Fruit fly (Drosophila melanogaster) whole organism, embryonic: Measurements from ENCODE around the gene CG11951.

ENCODE experiments used
- Bgb ChIP-seq: fragments of 200-800 bp; sonication (Bioruptor generic); IDR thresholded peaks from 2 replicates; pipeline ENCODE4 v1.3.6; 2022; ENCODE audit warnings: missing biosample characterization, missing genetic modification characterization; ENCODE audit not compliant: partially characterized antibody
- Bteb2 ChIP-seq: fragments of 200-800 bp; sonication (Bioruptor generic); optimal IDR thresholded peaks from 2 replicates; lab custom pipeline; 2016; ENCODE audit warnings: missing biosample characterization, missing genetic modification characterization
- CG10147 ChIP-seq: fragments of 200-800 bp; sonication (Bioruptor generic); optimal IDR thresholded peaks from 2 replicates; lab custom pipeline; 2019; ENCODE audit warnings: missing biosample characterization, mild to moderate bottlenecking, missing genetic modification characterization, moderate library complexity
- CG10209 ChIP-seq: fragments of 200-800 bp; sonication (Bioruptor generic); optimal IDR thresholded peaks from 3 replicates; lab custom pipeline; 2017; ENCODE audit warnings: missing biosample characterization, mild to moderate bottlenecking, missing genetic modification characterization, missing genetic modification reagents
- CG1024 ChIP-seq: fragments of 200-800 bp; sonication (Bioruptor generic); IDR thresholded peaks from 2 replicates; pipeline ENCODE4 v1.3.6; 2022; ENCODE audit warnings: missing biosample characterization, missing genetic modification characterization
- CG11456 ChIP-seq: fragments of 200-800 bp; sonication (Bioruptor generic); IDR thresholded peaks from 3 replicates; pipeline ENCODE4 v1.3.6; 2022; ENCODE audit warnings: missing biosample characterization, missing genetic modification characterization
- CG11504 ChIP-seq: fragments of 200-800 bp; sonication (Bioruptor generic); optimal IDR thresholded peaks from 3 replicates; lab custom pipeline; 2019; ENCODE audit warnings: missing biosample characterization, mild to moderate bottlenecking, missing genetic modification characterization, moderate library complexity
- CG11695 ChIP-seq: fragments of 200-800 bp; sonication (Bioruptor generic); IDR thresholded peaks from 3 replicates; pipeline ENCODE4 v1.3.6; 2022; ENCODE audit warnings: missing biosample characterization, missing genetic modification characterization
- CG12659 ChIP-seq: fragments of 200-800 bp; sonication (Bioruptor generic); optimal IDR thresholded peaks from 3 replicates; lab custom pipeline; 2017; ENCODE audit warnings: mild to moderate bottlenecking, missing biosample characterization, missing genetic modification reagents, missing genetic modification characterization
- CG13775 ChIP-seq: fragments of 200-800 bp; sonication (Bioruptor generic); optimal IDR thresholded peaks from 3 replicates; lab custom pipeline; 2017; ENCODE audit warnings: missing biosample characterization, mild to moderate bottlenecking, missing genetic modification characterization
- CG14965 ChIP-seq: fragments of 200-800 bp; sonication (Bioruptor generic); optimal IDR thresholded peaks from 2 replicates; lab custom pipeline; 2016; ENCODE audit warnings: missing biosample characterization, missing genetic modification characterization, borderline replicate concordance
- CG15601 ChIP-seq: fragments of 200-800 bp; sonication (Bioruptor generic); optimal IDR thresholded peaks from 3 replicates; lab custom pipeline; 2019; ENCODE audit warnings: missing biosample characterization, mild to moderate bottlenecking, missing genetic modification characterization, moderate library complexity
- CG16863 ChIP-seq: fragments of 200-800 bp; sonication (Bioruptor generic); optimal IDR thresholded peaks from 3 replicates; lab custom pipeline; 2016; ENCODE audit warnings: missing biosample characterization, missing genetic modification characterization
- CG32532 ChIP-seq: fragments of 200-800 bp; sonication (Bioruptor generic); IDR thresholded peaks from 2 replicates; pipeline ENCODE4 v1.3.6; 2022; ENCODE audit warnings: missing biosample characterization, missing genetic modification characterization
- CG32772 ChIP-seq: fragments of 200-800 bp; sonication (Bioruptor generic); IDR thresholded peaks from 2 replicates; pipeline ENCODE4 v1.3.6; 2022; ENCODE audit warnings: missing biosample characterization, missing genetic modification characterization
- CG34224 ChIP-seq: fragments of 200-800 bp; sonication (Bioruptor generic); IDR thresholded peaks from 3 replicates; pipeline ENCODE4 v1.3.6; 2022; ENCODE audit warnings: missing biosample characterization, missing genetic modification characterization; ENCODE audit not compliant: partially characterized antibody
- CG42726 ChIP-seq: fragments of 200-800 bp; sonication (Bioruptor generic); IDR thresholded peaks from 2 replicates; pipeline ENCODE4 v1.3.6; 2022; ENCODE audit warnings: missing biosample characterization, missing genetic modification characterization; ENCODE audit not compliant: partially characterized antibody
- CG4360 ChIP-seq: fragments of 200-800 bp; sonication (Bioruptor generic); IDR thresholded peaks from 2 replicates; pipeline ENCODE4 v1.3.6; 2022; ENCODE audit warnings: missing biosample characterization, missing genetic modification characterization
- CG6254 ChIP-seq: fragments of 200-800 bp; sonication (Bioruptor generic); optimal IDR thresholded peaks from 3 replicates; lab custom pipeline; 2017; ENCODE audit warnings: mild to moderate bottlenecking, missing biosample characterization, missing genetic modification reagents, missing genetic modification characterization
- CG8290 ChIP-seq, 3 experiments: fragments of 200-800 bp; sonication (Bioruptor generic); optimal IDR thresholded peaks; 2 replicates each; lab custom pipeline; 2016 to 2019; ENCODE audit warnings: missing biosample characterization in 3 of 3, missing genetic modification characterization in 3 of 3, mild to moderate bottlenecking in 2 of 3, moderate library complexity in 1 of 3
- Chrac-16 ChIP-seq: fragments of 200-800 bp; sonication (Bioruptor generic); optimal IDR thresholded peaks from 3 replicates; lab custom pipeline; 2016; ENCODE audit warnings: missing biosample characterization, missing genetic modification characterization
- D19B ChIP-seq: fragments of 200-800 bp; sonication (Bioruptor generic); optimal IDR thresholded peaks from 2 replicates; lab custom pipeline; 2017; ENCODE audit warnings: missing biosample characterization, mild to moderate bottlenecking, missing genetic modification characterization
- MBD-R2 ChIP-seq: fragments of 200-800 bp; sonication (Bioruptor generic); IDR thresholded peaks from 2 replicates; pipeline ENCODE4 v1.3.6; 2022; ENCODE audit warnings: missing biosample characterization, missing genetic modification characterization
- MTF-1 ChIP-seq: fragments of 200-800 bp; sonication (Bioruptor generic); optimal IDR thresholded peaks from 2 replicates; lab custom pipeline; 2018; ENCODE audit warnings: missing biosample characterization, mild to moderate bottlenecking, missing genetic modification characterization, borderline replicate concordance
- Meics ChIP-seq: fragments of 200-800 bp; sonication (Bioruptor generic); optimal IDR thresholded peaks from 2 replicates; lab custom pipeline; 2017; ENCODE audit warnings: missing biosample characterization, mild to moderate bottlenecking, missing genetic modification characterization
- NK7.1 ChIP-seq: fragments of 200-800 bp; sonication (Bioruptor generic); optimal IDR thresholded peaks from 3 replicates; lab custom pipeline; 2016; ENCODE audit warnings: missing biosample characterization, missing genetic modification characterization
- Neu2 ChIP-seq: fragments of 200-800 bp; sonication (Bioruptor generic); optimal IDR thresholded peaks from 3 replicates; lab custom pipeline; 2016; ENCODE audit warnings: missing biosample characterization, missing genetic modification characterization, borderline replicate concordance
- Nf-YB ChIP-seq: fragments of 200-800 bp; sonication (Bioruptor generic); optimal IDR thresholded peaks from 3 replicates; lab custom pipeline; 2019; ENCODE audit warnings: missing biosample characterization, mild to moderate bottlenecking, missing genetic modification characterization, moderate library complexity
- Nf-YC ChIP-seq: fragments of 200-800 bp; optimal IDR thresholded peaks from 3 replicates; lab custom pipeline; 2019; ENCODE audit warnings: missing biosample characterization, mild to moderate bottlenecking, missing genetic modification characterization, moderate library complexity
- Oaz ChIP-seq: fragments of 200-800 bp; sonication (Bioruptor generic); IDR thresholded peaks from 2 replicates; pipeline ENCODE4 v1.3.6; 2022; ENCODE audit warnings: missing biosample characterization, missing genetic modification characterization
- Optix ChIP-seq: fragments of 200-800 bp; sonication (Bioruptor generic); IDR thresholded peaks from 3 replicates; pipeline ENCODE4 v1.3.6; 2022; ENCODE audit warnings: missing biosample characterization, missing genetic modification characterization
- Sry-δ ChIP-seq: fragments of 200-800 bp; sonication (Bioruptor generic); optimal IDR thresholded peaks from 2 replicates; lab custom pipeline; 2016; ENCODE audit warnings: missing biosample characterization, missing genetic modification characterization
- Ssrp ChIP-seq: fragments of 200-800 bp; sonication (Bioruptor generic); optimal IDR thresholded peaks from 2 replicates; lab custom pipeline; 2018; ENCODE audit warnings: missing biosample characterization, mild to moderate bottlenecking, missing genetic modification characterization, moderate library complexity
- ab ChIP-seq: fragments of 200-800 bp; sonication (Bioruptor generic); optimal IDR thresholded peaks from 2 replicates; lab custom pipeline; 2016; ENCODE audit warnings: missing biosample characterization, missing genetic modification characterization
- abd-A ChIP-seq: fragments of 200-800 bp; sonication (Bioruptor generic); optimal IDR thresholded peaks from 3 replicates; lab custom pipeline; 2019; ENCODE audit warnings: missing biosample characterization, mild to moderate bottlenecking, missing genetic modification characterization, moderate library complexity
- en ChIP-seq: fragments of 200-800 bp; sonication (Bioruptor generic); optimal IDR thresholded peaks from 2 replicates; lab custom pipeline; 2016; ENCODE audit warnings: missing biosample characterization, missing genetic modification characterization
- ewg ChIP-seq: fragments of 200-800 bp; sonication (Bioruptor generic); optimal IDR thresholded peaks from 3 replicates; lab custom pipeline; 2017; ENCODE audit warnings: mild to moderate bottlenecking, missing biosample characterization, missing genetic modification reagents, missing genetic modification characterization
- gsb-n ChIP-seq: fragments of 200-800 bp; sonication (Bioruptor generic); optimal IDR thresholded peaks from 3 replicates; lab custom pipeline; 2018; ENCODE audit warnings: missing biosample characterization, mild to moderate bottlenecking, missing genetic modification characterization
- insv ChIP-seq, 2 experiments: fragments of 200-800 bp; sonication (Bioruptor generic); optimal IDR thresholded peaks; 3 replicates each; lab custom pipeline; 2016 to 2018; ENCODE audit warnings: missing biosample characterization in 2 of 2, missing genetic modification characterization in 2 of 2
- jigr1 ChIP-seq: fragments of 200-800 bp; sonication (Bioruptor generic); IDR thresholded peaks from 3 replicates; pipeline ENCODE4 v1.3.6; 2022; ENCODE audit warnings: missing biosample characterization, missing genetic modification characterization
- kah ChIP-seq: fragments of 200-800 bp; sonication (Bioruptor generic); optimal IDR thresholded peaks from 2 replicates; lab custom pipeline; 2018; ENCODE audit warnings: missing biosample characterization, mild to moderate bottlenecking, missing genetic modification characterization
- knrl ChIP-seq: fragments of 200-800 bp; sonication (Bioruptor generic); IDR thresholded peaks from 3 replicates; pipeline ENCODE4 v1.3.6; 2022; ENCODE audit warnings: missing biosample characterization, missing genetic modification characterization; ENCODE audit not compliant: partially characterized antibody
- phol ChIP-seq: fragments of 200-800 bp; sonication (Bioruptor generic); optimal IDR thresholded peaks from 3 replicates; lab custom pipeline; 2018; ENCODE audit warnings: missing biosample characterization, mild to moderate bottlenecking, missing genetic modification characterization, moderate library complexity
- row ChIP-seq: fragments of 200-800 bp; sonication (Bioruptor generic); IDR thresholded peaks from 3 replicates; pipeline ENCODE4 v1.3.6; 2022; ENCODE audit warnings: missing biosample characterization, missing genetic modification characterization
- seq ChIP-seq: fragments of 200-800 bp; sonication (Bioruptor generic); IDR thresholded peaks from 2 replicates; pipeline ENCODE4 v1.3.6; 2022; ENCODE audit warnings: missing biosample characterization, missing genetic modification characterization
- slou ChIP-seq: fragments of 200-800 bp; sonication (Bioruptor generic); optimal IDR thresholded peaks from 3 replicates; lab custom pipeline; 2016; ENCODE audit warnings: missing biosample characterization, missing genetic modification characterization
- sob ChIP-seq: fragments of 200-800 bp; sonication (Bioruptor generic); IDR thresholded peaks from 2 replicates; pipeline ENCODE4 v1.3.6; 2022; ENCODE audit warnings: missing biosample characterization, missing genetic modification characterization
- tll ChIP-seq, 2 experiments: fragments of 200-800 bp in 1 of 2; fragments of >200 bp in 1 of 2; sonication (Bioruptor generic) in 1 of 2; optimal IDR thresholded peaks; 2 replicates each; lab custom pipeline; 2017 to 2019; ENCODE audit warnings: missing biosample characterization in 2 of 2, missing genetic modification characterization in 2 of 2, mild to moderate bottlenecking in 1 of 2, moderate library complexity in 1 of 2
- tx ChIP-seq: fragments of 200-800 bp; sonication (Bioruptor generic); optimal IDR thresholded peaks from 2 replicates; lab custom pipeline; 2016; ENCODE audit warnings: missing biosample characterization, missing genetic modification characterization

The CG11951 gene

DNA sequence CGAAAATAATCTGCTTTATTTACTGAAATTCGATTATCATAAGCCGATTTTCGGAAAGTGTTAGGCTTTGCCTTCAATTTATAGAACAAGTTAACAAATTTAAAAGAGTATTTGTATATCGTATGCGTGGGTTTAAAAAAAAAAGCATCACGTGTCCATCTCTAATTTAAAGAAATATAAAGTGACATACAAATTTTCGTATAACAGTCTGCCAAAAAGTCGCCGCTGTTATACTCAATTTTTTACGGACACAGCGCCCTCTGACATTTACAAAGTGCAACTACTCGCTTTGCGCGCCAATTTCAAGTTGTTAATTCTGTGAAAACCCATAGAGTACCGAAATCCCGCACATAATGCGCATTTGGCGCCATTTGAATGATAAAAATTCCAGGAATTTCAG lies 12.9 kb upstream of the CG11951 start (continued):
- peak; percentile 12 for TF ChIP-seq Meics (GFP tag; lab: Kevin White, UChicago)
- TF ChIP-seq Ssrp (tag; lab: Kevin White, UChicago) = no peak
- TF ChIP-seq en (GFP tag; lab: Kevin White, UChicago) = no peak
- 0 out of 3 replicates have a peak, but pooled peaks have one; percentile 10 for TF ChIP-seq CG11695 (GFP tag; lab: Robert Waterston, UW)
- peak; percentile 25; the same call in 1 of the 3 replicates for TF ChIP-seq CG11456 (GFP tag; lab: Robert Waterston, UW)
- peak; percentile 36 for TF ChIP-seq CG12659 (GFP tag; lab: Kevin White, UChicago)
- TF ChIP-seq gsb-n (tag; lab: Kevin White, UChicago) = peak; percentile 41
- peak; percentile 18 for TF ChIP-seq CG8290 (GFP tag; optimal IDR thresholded peaks at IDR 0.05; lab: Kevin White, UChicago)
- TF ChIP-seq CG8290 (tag; optimal IDR thresholded peaks at IDR 0.05; lab: Kevin White, UChicago) = no peak
- no peak for TF ChIP-seq ewg
- no peak for TF ChIP-seq seq
- TF ChIP-seq MBD-R2 = peak; percentile 18; the same call in 1 of the 2 replicates
- no peak for TF ChIP-seq Optix (GFP tag; lab: Robert Waterston, UW)
- no peak for TF ChIP-seq abd-A (tag; lab: Kevin White, UChicago)
- TF ChIP-seq Nf-YC (tag; lab: Kevin White, UChicago) = no peak
- no peak for TF ChIP-seq kah
- 0 out of 2 replicates have a peak, but pooled peaks have one; percentile 39 for TF ChIP-seq Oaz (GFP tag; lab: Robert Waterston, UW)
- no peak for TF ChIP-seq D19B (GFP tag; lab: Kevin White, UChicago)
- TF ChIP-seq MTF-1 (GFP tag; lab: Kevin White, UChicago) = peak; percentile 31
- TF ChIP-seq jigr1 = no peak
- peak; percentile 13 for TF ChIP-seq Chrac-16 (GFP tag; lab: Kevin White, UChicago)
- TF ChIP-seq row (GFP tag; lab: Robert Waterston, UW) = peak; percentile 86
- TF ChIP-seq NK7.1 (GFP tag; lab: Kevin White, UChicago) = peak; percentile 5
- no peak for TF ChIP-seq CG1024 (GFP tag; lab: Robert Waterston, UW)
- TF ChIP-seq CG32532 (GFP tag; lab: Robert Waterston, UW) = peak; percentile 66; the same call in 1 of the 2 replicates
- TF ChIP-seq insv (GFP tag; optimal IDR thresholded peaks at IDR 0.05; lab: Kevin White, UChicago) = peak in 1 of 2 experiments; percentile 5
- no peak for TF ChIP-seq tll (GFP tag; optimal IDR thresholded peaks at IDR 0.05; lab: Kevin White, UChicago)
- TF ChIP-seq phol (tag; lab: Kevin White, UChicago) = peak; percentile 11
- no peak for TF ChIP-seq CG6254
- TF ChIP-seq knrl (GFP tag; lab: Robert Waterston, UW) = peak; percentile 79
- no peak for TF ChIP-seq slou (GFP tag; lab: Kevin White, UChicago)
- TF ChIP-seq Bteb2 = peak; percentile 3
- peak; percentile 9 for TF ChIP-seq tx (GFP tag; lab: Kevin White, UChicago)
- peak; percentile 23 for TF ChIP-seq CG16863 (GFP tag; lab: Kevin White, UChicago)
- no peak for TF ChIP-seq CG4360 (GFP tag; lab: Robert Waterston, UW)
- no peak for TF ChIP-seq ab
- peak; percentile 87 for TF ChIP-seq CG34224
- no peak for TF ChIP-seq CG10147 (GFP tag; lab: Kevin White, UChicago)
- TF ChIP-seq CG15601 (tag; lab: Kevin White, UChicago) = peak; percentile 4
- TF ChIP-seq CG42726 (GFP tag; lab: Robert Waterston, UW) = peak; percentile 80
- peak; percentile 16 for TF ChIP-seq CG13775 (GFP tag; lab: Kevin White, UChicago)
- TF ChIP-seq CG14965 (GFP tag; lab: Kevin White, UChicago) = no peak
- TF ChIP-seq CG10209 (GFP tag; lab: Kevin White, UChicago) = peak; percentile 13
- TF ChIP-seq sob (GFP tag; lab: Robert Waterston, UW) = peak; percentile 58
- TF ChIP-seq CG11504 (tag; lab: Kevin White, UChicago) = peak; percentile 5
- TF ChIP-seq Neu2 (GFP tag; lab: Kevin White, UChicago) = peak; percentile 19
- peak; percentile 52 for TF ChIP-seq CG32772
- TF ChIP-seq Bgb (GFP tag; lab: Robert Waterston, UW) = peak; percentile 72
- TF ChIP-seq Sry-δ = peak; percentile 62
- no peak for TF ChIP-seq Nf-YB
